Worm (Caenorhabditis elegans) whole organism, L3 larva: ENCODE data around the gene nhr-90.

Source experiments
- ceh-16 ChIP-seq: sonication (generic microtip); optimal IDR thresholded peaks from 2 replicates; lab custom pipeline; 2017; ENCODE audit warnings: missing biosample characterization, missing genetic modification characterization
- jun-1 ChIP-seq: fragments of 150-350 bp; optimal IDR thresholded peaks from 2 replicates; lab custom pipeline; 2014; ENCODE audit warnings: missing biosample characterization, missing genetic modification reagents, missing genetic modification characterization
- lin-39 ChIP-seq: fragments of 150-350 bp; optimal IDR thresholded peaks from 2 replicates; lab custom pipeline; 2018; ENCODE audit warnings: missing biosample characterization, missing genetic modification reagents, missing genetic modification characterization
- lsy-12 ChIP-seq: sonication (generic microtip); optimal IDR thresholded peaks from 2 replicates; lab custom pipeline; 2016; ENCODE audit warnings: mild to moderate bottlenecking, missing genetic modification characterization, missing compliant biosample characterization
- nhr-11 ChIP-seq: fragments of 150-350 bp; optimal IDR thresholded peaks from 2 replicates; lab custom pipeline; 2014; ENCODE audit warnings: missing biosample characterization, missing genetic modification characterization
- nhr-23 ChIP-seq: fragments of 150-350 bp; optimal IDR thresholded peaks from 2 replicates; lab custom pipeline; 2014; ENCODE audit warnings: missing biosample characterization, missing genetic modification reagents, missing genetic modification characterization
- nhr-237 ChIP-seq: fragments of 150-350 bp; optimal IDR thresholded peaks from 2 replicates; lab custom pipeline; 2014; ENCODE audit warnings: missing biosample characterization, missing genetic modification characterization
- nhr-76 ChIP-seq: fragments of 150-350 bp; sonication (generic microtip); optimal IDR thresholded peaks from 5 replicates; lab custom pipeline; 2014; ENCODE audit warnings: missing biosample characterization, missing genetic modification characterization
- nhr-77 ChIP-seq: fragments of 150-350 bp; optimal IDR thresholded peaks from 2 replicates; lab custom pipeline; 2014; ENCODE audit warnings: missing biosample characterization, missing genetic modification characterization
- pqm-1 ChIP-seq: fragments of 150-350 bp; optimal IDR thresholded peaks from 2 replicates; lab custom pipeline; 2017; ENCODE audit warnings: missing biosample characterization, missing genetic modification characterization, inconsistent platforms
- skn-1 ChIP-seq: fragments of 150-350 bp; optimal IDR thresholded peaks from 2 replicates; lab custom pipeline; 2014; ENCODE audit warnings: missing biosample characterization, missing genetic modification characterization
- snpc-4 ChIP-seq: fragments of 150-350 bp; optimal IDR thresholded peaks from 2 replicates; lab custom pipeline; 2014; ENCODE audit warnings: missing biosample characterization, missing genetic modification characterization
- unc-62 ChIP-seq: fragments of 150-350 bp; sonication (generic microtip); optimal IDR thresholded peaks from 4 replicates; lab custom pipeline; 2014; ENCODE audit warnings: missing biosample characterization, missing genetic modification reagents, missing genetic modification characterization
- zag-1 ChIP-seq: fragments of 150-350 bp; optimal IDR thresholded peaks from 2 replicates; lab custom pipeline; 2014; ENCODE audit warnings: missing biosample characterization, missing genetic modification characterization

nhr-90 gene

DNA sequence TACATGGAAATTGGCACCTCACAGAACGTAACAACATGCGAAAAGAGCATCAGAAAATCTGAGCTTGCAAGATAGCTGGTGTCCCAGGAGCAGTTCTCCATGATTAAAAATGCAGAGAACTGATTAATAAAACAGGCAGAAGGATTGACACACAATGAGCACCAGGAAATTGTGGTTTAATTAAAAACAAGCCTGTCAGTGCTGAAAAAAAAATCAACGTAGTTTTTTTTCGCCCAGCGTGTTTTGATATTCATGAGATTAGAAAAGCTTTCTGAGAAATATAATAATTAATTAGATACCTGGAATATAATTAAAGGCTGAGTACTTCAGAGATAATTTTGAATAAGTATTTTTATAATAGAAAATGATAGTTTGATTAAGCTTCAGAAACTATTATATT is 47.4 kb downstream of the nhr-90 start, which contains the start of gene srh-246:
Gene srh-246, minus strand, starts transcription at position 101 of the 400 bp plus-strand sequence.
- no peak for TF ChIP-seq snpc-4
- TF ChIP-seq pqm-1: no peak

ce11 chrV:660210-660609 is 49.9 kb downstream of the nhr-90 start, which contains the start of gene F31F4.17:
Gene F31F4.17 (minus strand): TSS chrV:660310.
- no peak for TF ChIP-seq skn-1 (tag; lab: Kevin White, UChicago)
- no peak for TF ChIP-seq nhr-237 (tag; lab: Kevin White, UChicago)
- TF ChIP-seq nhr-76 (tag; lab: Kevin White, UChicago): no peak
- no peak for TF ChIP-seq unc-62 (GFP tag; lab: Kevin White, UChicago)
- no peak for TF ChIP-seq lin-39
- no peak for TF ChIP-seq ceh-16 (tag; lab: Kevin White, UChicago)
- no peak for TF ChIP-seq nhr-77
- TF ChIP-seq nhr-23: no peak
- TF ChIP-seq zag-1 (tag; lab: Kevin White, UChicago): no peak
- no peak for TF ChIP-seq jun-1 (tag; lab: Kevin White, UChicago)
- TF ChIP-seq lsy-12 (tag; lab: Kevin White, UChicago): no peak
- TF ChIP-seq nhr-11 (tag; lab: Kevin White, UChicago): no peak
